Fruit fly (Drosophila melanogaster) whole organism, embryonic: Measurements from ENCODE around the gene Jon99Fii.

Experiments
- ATbp ChIP-seq: fragments of 200-800 bp; sonication (Bioruptor generic); optimal IDR thresholded peaks from 2 replicates; lab custom pipeline; 2017; ENCODE audit warnings: missing biosample characterization, mild to moderate bottlenecking, missing genetic modification characterization, missing genetic modification reagents
- B-H2 ChIP-seq: fragments of 200-800 bp; sonication (Bioruptor generic); optimal IDR thresholded peaks from 2 replicates; lab custom pipeline; 2018; ENCODE audit warnings: missing biosample characterization, mild to moderate bottlenecking, missing genetic modification characterization
- Bteb2 ChIP-seq: fragments of 200-800 bp; sonication (Bioruptor generic); optimal IDR thresholded peaks from 2 replicates; lab custom pipeline; 2016; ENCODE audit warnings: missing biosample characterization, missing genetic modification characterization
- CG10209 ChIP-seq: fragments of 200-800 bp; sonication (Bioruptor generic); optimal IDR thresholded peaks from 3 replicates; lab custom pipeline; 2017; ENCODE audit warnings: missing biosample characterization, mild to moderate bottlenecking, missing genetic modification characterization, missing genetic modification reagents
- CG11247 ChIP-seq: fragments of 200-800 bp; sonication (Bioruptor generic); IDR thresholded peaks from 2 replicates; pipeline ENCODE4 v1.3.6; 2022; ENCODE audit warnings: missing biosample characterization, missing genetic modification characterization
- CG12769 ChIP-seq: fragments of 200-800 bp; sonication (Bioruptor generic); optimal IDR thresholded peaks from 2 replicates; lab custom pipeline; 2019; ENCODE audit warnings: missing biosample characterization, mild to moderate bottlenecking, missing genetic modification characterization, moderate library complexity
- CG14710 ChIP-seq: fragments of 200-800 bp; sonication (Bioruptor generic); optimal IDR thresholded peaks from 3 replicates; lab custom pipeline; 2019; ENCODE audit warnings: missing biosample characterization, mild to moderate bottlenecking, missing genetic modification characterization, moderate library complexity
- CG1603 ChIP-seq: fragments of 200-800 bp; sonication (Bioruptor generic); optimal IDR thresholded peaks from 2 replicates; lab custom pipeline; 2019; ENCODE audit warnings: missing biosample characterization, mild to moderate bottlenecking, missing genetic modification characterization, moderate library complexity
- CG17385 ChIP-seq: fragments of 200-800 bp; sonication (Bioruptor generic); optimal IDR thresholded peaks from 3 replicates; lab custom pipeline; 2018; ENCODE audit warnings: missing biosample characterization, mild to moderate bottlenecking, missing genetic modification characterization
- CG18599 ChIP-seq: fragments of 200-800 bp; sonication (Bioruptor generic); optimal IDR thresholded peaks from 3 replicates; lab custom pipeline; 2017; ENCODE audit warnings: missing biosample characterization, missing genetic modification characterization, mild to moderate bottlenecking, moderate library complexity, missing genetic modification reagents
- CG18619 ChIP-seq: fragments of 200-800 bp; sonication (Bioruptor generic); optimal IDR thresholded peaks from 3 replicates; lab custom pipeline; 2017; ENCODE audit warnings: missing biosample characterization, mild to moderate bottlenecking, missing genetic modification characterization
- CG2678 ChIP-seq: fragments of 200-800 bp; sonication (Bioruptor generic); optimal IDR thresholded peaks from 3 replicates; lab custom pipeline; 2019; ENCODE audit warnings: missing biosample characterization, mild to moderate bottlenecking, missing genetic modification characterization, moderate library complexity
- CG4328 ChIP-seq: fragments of 200-800 bp; sonication (Bioruptor generic); optimal IDR thresholded peaks from 3 replicates; lab custom pipeline; 2017; ENCODE audit warnings: missing biosample characterization, missing genetic modification reagents, missing genetic modification characterization
- CG7357 ChIP-seq: fragments of 200-800 bp; sonication (Bioruptor generic); IDR thresholded peaks from 3 replicates; pipeline ENCODE4 v1.3.6; 2022; ENCODE audit warnings: missing biosample characterization, missing genetic modification characterization
- CG7786 ChIP-seq: fragments of 200-800 bp; sonication (Bioruptor generic); optimal IDR thresholded peaks from 2 replicates; lab custom pipeline; 2016; ENCODE audit warnings: missing biosample characterization, missing genetic modification characterization
- CG9215 ChIP-seq: fragments of 200-800 bp; sonication (Bioruptor generic); IDR thresholded peaks from 2 replicates; pipeline ENCODE4 v1.3.6; 2022; ENCODE audit warnings: missing biosample characterization, missing genetic modification characterization
- CG9797 ChIP-seq: fragments of 200-800 bp; sonication (Bioruptor generic); optimal IDR thresholded peaks from 3 replicates; lab custom pipeline; 2018; ENCODE audit warnings: missing biosample characterization, mild to moderate bottlenecking, missing genetic modification characterization
- CTCF ChIP-seq: fragments of 200-800 bp; sonication (Bioruptor generic); optimal IDR thresholded peaks from 2 replicates; lab custom pipeline; 2017; ENCODE audit warnings: missing biosample characterization, mild to moderate bottlenecking, missing genetic modification characterization, moderate library complexity
- CrebB ChIP-seq: fragments of 200-800 bp; sonication (Bioruptor generic); optimal IDR thresholded peaks from 3 replicates; lab custom pipeline; 2018; ENCODE audit warnings: missing biosample characterization, mild to moderate bottlenecking, missing genetic modification characterization
- Deaf1 ChIP-seq: fragments of 200-800 bp; optimal IDR thresholded peaks from 3 replicates; lab custom pipeline; 2019; ENCODE audit warnings: missing biosample characterization, mild to moderate bottlenecking, missing genetic modification characterization, moderate library complexity
- Drgx ChIP-seq: fragments of 200-800 bp; sonication (Bioruptor generic); IDR thresholded peaks from 2 replicates; pipeline ENCODE4 v1.3.6; 2022; ENCODE audit warnings: missing biosample characterization, missing genetic modification characterization
- Eip74EF ChIP-seq, 2 experiments: fragments of 200-800 bp in 1 of 2; fragments of >200 bp in 1 of 2; sonication (Bioruptor generic) in 1 of 2; optimal IDR thresholded peaks; 2 replicates each; lab custom pipeline; 2017 to 2019; ENCODE audit warnings: missing biosample characterization in 2 of 2, missing genetic modification characterization in 2 of 2, mild to moderate bottlenecking in 1 of 2, moderate library complexity in 1 of 2
- Fer1 ChIP-seq: fragments of 200-800 bp; sonication (Bioruptor generic); optimal IDR thresholded peaks from 2 replicates; lab custom pipeline; 2017; ENCODE audit warnings: missing biosample characterization, mild to moderate bottlenecking, missing genetic modification characterization
- Hmr ChIP-seq: fragments of 200-800 bp; sonication (Bioruptor generic); optimal IDR thresholded peaks from 3 replicates; lab custom pipeline; 2017; ENCODE audit warnings: mild to moderate bottlenecking, missing biosample characterization, missing genetic modification reagents, missing genetic modification characterization
- MBD-R2 ChIP-seq: fragments of 200-800 bp; sonication (Bioruptor generic); IDR thresholded peaks from 2 replicates; pipeline ENCODE4 v1.3.6; 2022; ENCODE audit warnings: missing biosample characterization, missing genetic modification characterization
- Myb ChIP-seq: fragments of 200-800 bp; sonication (Bioruptor generic); optimal IDR thresholded peaks from 2 replicates; lab custom pipeline; 2016; ENCODE audit warnings: missing biosample characterization, missing genetic modification characterization
- Nf-YB ChIP-seq: fragments of 200-800 bp; sonication (Bioruptor generic); optimal IDR thresholded peaks from 3 replicates; lab custom pipeline; 2019; ENCODE audit warnings: missing biosample characterization, mild to moderate bottlenecking, missing genetic modification characterization, moderate library complexity
- Oli ChIP-seq: fragments of 200-800 bp; sonication (Bioruptor generic); optimal IDR thresholded peaks from 2 replicates; lab custom pipeline; 2018; ENCODE audit warnings: missing biosample characterization, mild to moderate bottlenecking, missing genetic modification characterization, moderate library complexity
- Opbp ChIP-seq: fragments of 200-800 bp; sonication (Bioruptor generic); IDR thresholded peaks from 3 replicates; pipeline ENCODE4 v1.3.6; 2022; ENCODE audit warnings: missing biosample characterization, missing genetic modification characterization; ENCODE audit not compliant: partially characterized antibody
- Scr ChIP-seq: fragments of 200-800 bp; sonication (Bioruptor generic); IDR thresholded peaks from 2 replicates; pipeline ENCODE4 v1.3.6; 2022; ENCODE audit warnings: missing biosample characterization, missing genetic modification characterization; ENCODE audit not compliant: partially characterized antibody
- al ChIP-seq: fragments of 200-800 bp; sonication (Bioruptor generic); IDR thresholded peaks from 2 replicates; pipeline ENCODE4 v1.3.6; 2022; ENCODE audit warnings: missing biosample characterization, missing genetic modification characterization
- bcd ChIP-seq: fragments of 200-800 bp; sonication (Bioruptor generic); optimal IDR thresholded peaks from 2 replicates; lab custom pipeline; 2017; ENCODE audit warnings: missing biosample characterization, mild to moderate bottlenecking, missing genetic modification characterization
- bsh ChIP-seq, 2 experiments: fragments of 200-800 bp; sonication (Bioruptor generic); optimal IDR thresholded peaks; 2 replicates each; lab custom pipeline; 2017 to 2018; ENCODE audit warnings: mild to moderate bottlenecking in 2 of 2, missing biosample characterization in 2 of 2, missing genetic modification characterization in 2 of 2, moderate library complexity in 1 of 2
- corto ChIP-seq: fragments of 200-800 bp; sonication (Bioruptor generic); optimal IDR thresholded peaks from 2 replicates; lab custom pipeline; 2016; ENCODE audit warnings: missing biosample characterization, mild to moderate bottlenecking, missing genetic modification characterization, moderate library complexity
- crol ChIP-seq: fragments of 200-800 bp; sonication (Bioruptor generic); IDR thresholded peaks from 2 replicates; pipeline ENCODE4 v1.3.6; 2022; ENCODE audit warnings: missing biosample characterization, missing genetic modification characterization
- fd64A ChIP-seq: fragments of 200-800 bp; sonication (Bioruptor generic); optimal IDR thresholded peaks from 3 replicates; lab custom pipeline; 2018; ENCODE audit warnings: missing biosample characterization, mild to moderate bottlenecking, missing genetic modification characterization
- gsb ChIP-seq: fragments of 200-800 bp; sonication (Bioruptor generic); IDR thresholded peaks from 2 replicates; pipeline ENCODE4 v1.3.6; 2022; ENCODE audit warnings: missing biosample characterization, missing genetic modification characterization
- gt ChIP-seq: fragments of 200-800 bp; sonication (Bioruptor generic); IDR thresholded peaks from 2 replicates; pipeline ENCODE4 v1.3.6; 2022; ENCODE audit warnings: missing biosample characterization, missing genetic modification characterization
- kni ChIP-seq: fragments of 200-800 bp; sonication (Bioruptor generic); optimal IDR thresholded peaks from 3 replicates; lab custom pipeline; 2017; ENCODE audit warnings: mild to moderate bottlenecking, missing biosample characterization, missing genetic modification reagents, missing genetic modification characterization
- lab ChIP-seq: fragments of 200-800 bp; sonication (Bioruptor generic); optimal IDR thresholded peaks from 3 replicates; lab custom pipeline; 2017; ENCODE audit warnings: missing biosample characterization, missing genetic modification characterization, mild to moderate bottlenecking, moderate library complexity, missing genetic modification reagents
- lmd ChIP-seq: fragments of 200-800 bp; sonication (Bioruptor generic); IDR thresholded peaks from 2 replicates; pipeline ENCODE4 v1.3.6; 2022; ENCODE audit warnings: missing biosample characterization, missing genetic modification characterization
- luna ChIP-seq: fragments of 200-800 bp; sonication (Bioruptor generic); optimal IDR thresholded peaks from 2 replicates; lab custom pipeline; 2016; ENCODE audit warnings: missing biosample characterization, missing genetic modification characterization
- nmo ChIP-seq: fragments of 200-800 bp; sonication (Bioruptor generic); optimal IDR thresholded peaks from 2 replicates; lab custom pipeline; 2018; ENCODE audit warnings: missing biosample characterization, mild to moderate bottlenecking, missing genetic modification characterization, moderate library complexity
- pan ChIP-seq, 4 experiments: fragments of >200 bp in 3 of 4; fragments of 200-800 bp in 1 of 4; sonication (Bioruptor generic) in 1 of 4; optimal IDR thresholded peaks in 3 of 4; IDR thresholded peaks in 1 of 4; 2 replicates each; pipeline versions ENCODE4 v1.3.6 to Lab custom; 2017 to 2022; ENCODE audit warnings: missing biosample characterization in 2 of 4, missing genetic modification characterization in 2 of 4, mixed read lengths in 1 of 4
- pho ChIP-seq: fragments of 200-800 bp; sonication (Bioruptor generic); optimal IDR thresholded peaks from 2 replicates; lab custom pipeline; 2016; ENCODE audit warnings: missing biosample characterization, missing genetic modification characterization
- sens ChIP-seq: fragments of 200-800 bp; sonication (Bioruptor generic); peaks from one replicate; lab custom pipeline; 2016; ENCODE audit warnings: missing biosample characterization, missing genetic modification characterization
- sisA ChIP-seq: fragments of 200-800 bp; sonication (Bioruptor generic); IDR thresholded peaks from 2 replicates; pipeline ENCODE4 v1.3.6; 2022; ENCODE audit warnings: missing biosample characterization, missing genetic modification characterization
- unpg ChIP-seq: fragments of 200-800 bp; sonication (Bioruptor generic); optimal IDR thresholded peaks from 3 replicates; lab custom pipeline; 2018; ENCODE audit warnings: missing biosample characterization, mild to moderate bottlenecking, missing genetic modification characterization, moderate library complexity
- zen ChIP-seq: fragments of 200-800 bp; sonication (Bioruptor generic); optimal IDR thresholded peaks from 3 replicates; lab custom pipeline; 2018; ENCODE audit warnings: missing biosample characterization, mild to moderate bottlenecking, missing genetic modification characterization, moderate library complexity
- zen2 ChIP-seq: fragments of 200-800 bp; sonication (Bioruptor generic); IDR thresholded peaks from 3 replicates; pipeline ENCODE4 v1.3.6; 2022; ENCODE audit warnings: missing biosample characterization, missing genetic modification characterization; ENCODE audit not compliant: partially characterized antibody

Jon99Fii gene

dm6 chr3R:30489797-30490196 lies 2.1 kb upstream of the Jon99Fii start, which contains the start of gene PH4alphaSG2 (continued):
- no peak for TF ChIP-seq gsb
- TF ChIP-seq B-H2 (GFP tag; lab: Kevin White, UChicago) = peak; percentile 19
- TF ChIP-seq bcd (GFP tag; lab: Kevin White, UChicago) = peak; percentile 13
- no peak for TF ChIP-seq CTCF (GFP tag; lab: Kevin White, UChicago)
- TF ChIP-seq Bteb2 = no peak
- no peak for TF ChIP-seq Oli (tag; lab: Kevin White, UChicago)
- no peak for TF ChIP-seq CG17385 (GFP tag; lab: Kevin White, UChicago)
- TF ChIP-seq zen2 (GFP tag; lab: Robert Waterston, UW) = no peak
- peak; percentile 65 for TF ChIP-seq ATbp (GFP tag; lab: Kevin White, UChicago)
- no peak for TF ChIP-seq CG9215 (GFP tag; lab: Robert Waterston, UW)
- no peak for TF ChIP-seq sisA (GFP tag; lab: Robert Waterston, UW)
- no peak for TF ChIP-seq Fer1 (GFP tag; lab: Kevin White, UChicago)
- TF ChIP-seq gt (GFP tag; lab: Robert Waterston, UW) = no peak
- TF ChIP-seq luna (GFP tag; lab: Kevin White, UChicago) = peak; percentile 17
- TF ChIP-seq sens = peak; percentile 67
- peak; percentile 34 for TF ChIP-seq CG7786
- peak in 1 of 2 experiments; percentile 17 for TF ChIP-seq bsh (GFP tag; optimal IDR thresholded peaks at IDR 0.05; lab: Kevin White, UChicago)
- no peak for TF ChIP-seq CG14710 (tag; lab: Kevin White, UChicago)
- TF ChIP-seq CG12769 (tag; lab: Kevin White, UChicago) = no peak
- no peak for TF ChIP-seq Drgx
- TF ChIP-seq al = no peak
- TF ChIP-seq nmo = no peak
- no peak for TF ChIP-seq kni (GFP tag; lab: Kevin White, UChicago)
- peak; percentile 31 for TF ChIP-seq Hmr (GFP tag; lab: Kevin White, UChicago)
- no peak for TF ChIP-seq pan (optimal IDR thresholded peaks at IDR 0.05; lab: Kevin White, UChicago)
- no peak for TF ChIP-seq pan (GFP tag; optimal IDR thresholded peaks at IDR 0.05 in 1 of 2, IDR thresholded peaks at IDR 0.05 in 1 of 2)
- TF ChIP-seq CG7357 (GFP tag; lab: Robert Waterston, UW) = no peak
- no peak for TF ChIP-seq Myb
- no peak for TF ChIP-seq CG2678 (tag; lab: Kevin White, UChicago)
- TF ChIP-seq corto (GFP tag; lab: Kevin White, UChicago) = no peak
- peak; percentile 71 for TF ChIP-seq CG18599
- peak; percentile 14 for TF ChIP-seq CG10209 (GFP tag; lab: Kevin White, UChicago)
- no peak for TF ChIP-seq CG1603
- no peak for TF ChIP-seq Scr
- no peak for TF ChIP-seq zen (tag; lab: Kevin White, UChicago)
- TF ChIP-seq Deaf1 (tag; lab: Kevin White, UChicago) = no peak
- TF ChIP-seq unpg = no peak
- TF ChIP-seq Opbp = no peak
- no peak for TF ChIP-seq CG9797 (GFP tag; lab: Kevin White, UChicago)
- peak; percentile 5 for TF ChIP-seq fd64A (GFP tag; lab: Kevin White, UChicago)
- no peak for TF ChIP-seq crol (GFP tag; lab: Robert Waterston, UW)
- TF ChIP-seq lab = peak; percentile 71
- no peak for TF ChIP-seq lmd (GFP tag; lab: Robert Waterston, UW)
- no peak for TF ChIP-seq CG4328 (GFP tag; lab: Kevin White, UChicago)
- TF ChIP-seq CG11247 (GFP tag; lab: Robert Waterston, UW) = no peak
- TF ChIP-seq CG18619 = peak; percentile 20
- TF ChIP-seq Nf-YB = no peak
- peak; percentile 35 for TF ChIP-seq pho (GFP tag; lab: Kevin White, UChicago)
- no peak for TF ChIP-seq Eip74EF (GFP tag; optimal IDR thresholded peaks at IDR 0.05; lab: Kevin White, UChicago)
- TF ChIP-seq MBD-R2 (GFP tag; lab: Robert Waterston, UW) = no peak
- no peak for TF ChIP-seq CrebB (tag; lab: Kevin White, UChicago)
